Fruit fly (Drosophila melanogaster) whole organism, embryonic: ENCODE data around the gene ATP7.

Experiments
- Asciz ChIP-seq: fragments of 200-800 bp; sonication (Bioruptor generic); optimal IDR thresholded peaks from 2 replicates; lab custom pipeline; 2017; ENCODE audit warnings: missing biosample characterization, mild to moderate bottlenecking, missing genetic modification characterization, missing genetic modification reagents
- Bteb2 ChIP-seq: fragments of 200-800 bp; sonication (Bioruptor generic); optimal IDR thresholded peaks from 2 replicates; lab custom pipeline; 2016; ENCODE audit warnings: missing biosample characterization, missing genetic modification characterization
- CG11247 ChIP-seq: fragments of 200-800 bp; sonication (Bioruptor generic); IDR thresholded peaks from 2 replicates; pipeline ENCODE4 v1.3.6; 2022; ENCODE audit warnings: missing biosample characterization, missing genetic modification characterization
- CG12071 ChIP-seq: fragments of 200-800 bp; sonication (Bioruptor generic); optimal IDR thresholded peaks from 3 replicates; lab custom pipeline; 2018; ENCODE audit warnings: missing biosample characterization, mild to moderate bottlenecking, missing genetic modification characterization
- CG12104 ChIP-seq: fragments of 200-800 bp; sonication (Bioruptor generic); optimal IDR thresholded peaks from 3 replicates; lab custom pipeline; 2016; ENCODE audit warnings: missing biosample characterization, missing genetic modification characterization
- CG16779 ChIP-seq: fragments of 200-800 bp; sonication (Bioruptor generic); IDR thresholded peaks from 2 replicates; pipeline ENCODE4 v1.3.6; 2022; ENCODE audit warnings: missing biosample characterization, missing genetic modification characterization
- CG18476 ChIP-seq: fragments of 200-800 bp; sonication (Bioruptor generic); optimal IDR thresholded peaks from 2 replicates; lab custom pipeline; 2016; ENCODE audit warnings: missing biosample characterization, mild to moderate bottlenecking, missing genetic modification characterization
- CG4328 ChIP-seq: fragments of 200-800 bp; sonication (Bioruptor generic); optimal IDR thresholded peaks from 3 replicates; lab custom pipeline; 2017; ENCODE audit warnings: missing biosample characterization, missing genetic modification reagents, missing genetic modification characterization
- CG4404 ChIP-seq: fragments of 200-800 bp; sonication (Bioruptor generic); IDR thresholded peaks from 2 replicates; pipeline ENCODE4 v1.3.6; 2022; ENCODE audit warnings: missing biosample characterization, missing genetic modification characterization
- CG6683 ChIP-seq: fragments of 200-800 bp; sonication (Bioruptor generic); optimal IDR thresholded peaks from 2 replicates; lab custom pipeline; 2017; ENCODE audit warnings: missing biosample characterization, mild to moderate bottlenecking, missing genetic modification characterization, missing genetic modification reagents
- CG6813 ChIP-seq: fragments of 200-800 bp; sonication (Bioruptor generic); optimal IDR thresholded peaks from 2 replicates; lab custom pipeline; 2017; ENCODE audit warnings: missing biosample characterization, missing genetic modification characterization, mild to moderate bottlenecking, moderate library complexity, missing genetic modification reagents
- CG9932 ChIP-seq: fragments of 200-800 bp; sonication (Bioruptor generic); IDR thresholded peaks from 2 replicates; pipeline ENCODE4 v1.3.6; 2022; ENCODE audit warnings: missing biosample characterization, missing genetic modification characterization
- CHES-1-like ChIP-seq: fragments of 200-800 bp; sonication (Bioruptor generic); optimal IDR thresholded peaks from 2 replicates; lab custom pipeline; 2016; ENCODE audit warnings: missing biosample characterization, missing genetic modification characterization
- Chrac-16 ChIP-seq: fragments of 200-800 bp; sonication (Bioruptor generic); optimal IDR thresholded peaks from 3 replicates; lab custom pipeline; 2016; ENCODE audit warnings: missing biosample characterization, missing genetic modification characterization
- CrebB ChIP-seq: fragments of 200-800 bp; sonication (Bioruptor generic); optimal IDR thresholded peaks from 3 replicates; lab custom pipeline; 2018; ENCODE audit warnings: missing biosample characterization, mild to moderate bottlenecking, missing genetic modification characterization
- Dad ChIP-seq: fragments of 200-800 bp; sonication (Bioruptor generic); optimal IDR thresholded peaks from 3 replicates; lab custom pipeline; 2016; ENCODE audit warnings: missing biosample characterization, missing genetic modification characterization
- Dll ChIP-seq: fragments of 200-800 bp; sonication (Bioruptor generic); IDR thresholded peaks from 4 replicates; pipeline ENCODE4 v1.3.6; 2022; ENCODE audit warnings: missing biosample characterization, missing genetic modification characterization; ENCODE audit not compliant: partially characterized antibody
- HLH3B ChIP-seq: fragments of 200-800 bp; sonication (Bioruptor generic); IDR thresholded peaks from 2 replicates; pipeline ENCODE4 v1.3.6; 2022; ENCODE audit warnings: missing biosample characterization, missing genetic modification characterization
- HmgD ChIP-seq: fragments of 200-800 bp; sonication (Bioruptor generic); optimal IDR thresholded peaks from 3 replicates; lab custom pipeline; 2016; ENCODE audit warnings: missing biosample characterization, missing genetic modification characterization
- Lhr ChIP-seq: fragments of 200-800 bp; sonication (Bioruptor generic); optimal IDR thresholded peaks from 3 replicates; lab custom pipeline; 2017; ENCODE audit warnings: mild to moderate bottlenecking, missing biosample characterization, missing genetic modification reagents, missing genetic modification characterization
- MESR4 ChIP-seq: fragments of 200-800 bp; sonication (Bioruptor generic); optimal IDR thresholded peaks from 2 replicates; lab custom pipeline; 2018; ENCODE audit warnings: missing biosample characterization, mild to moderate bottlenecking, missing genetic modification characterization, moderate library complexity
- Rx ChIP-seq: fragments of 200-800 bp; sonication (Bioruptor generic); IDR thresholded peaks from 2 replicates; pipeline ENCODE4 v1.3.6; 2022; ENCODE audit warnings: missing biosample characterization, missing genetic modification characterization
- Scr ChIP-seq: fragments of 200-800 bp; sonication (Bioruptor generic); IDR thresholded peaks from 2 replicates; pipeline ENCODE4 v1.3.6; 2022; ENCODE audit warnings: missing biosample characterization, missing genetic modification characterization; ENCODE audit not compliant: partially characterized antibody
- Ssrp ChIP-seq: fragments of 200-800 bp; sonication (Bioruptor generic); optimal IDR thresholded peaks from 2 replicates; lab custom pipeline; 2018; ENCODE audit warnings: missing biosample characterization, mild to moderate bottlenecking, missing genetic modification characterization, moderate library complexity
- Taf1 ChIP-seq: fragments of 200-800 bp; sonication (Bioruptor generic); IDR thresholded peaks from 2 replicates; pipeline ENCODE4 v1.3.6; 2022; ENCODE audit warnings: missing biosample characterization, missing genetic modification characterization
- YL-1 ChIP-seq: fragments of 200-800 bp; sonication (Bioruptor generic); optimal IDR thresholded peaks from 3 replicates; lab custom pipeline; 2017; ENCODE audit warnings: missing biosample characterization, mild to moderate bottlenecking, missing genetic modification characterization
- ap ChIP-seq: fragments of 200-800 bp; sonication (Bioruptor generic); IDR thresholded peaks from 2 replicates; pipeline ENCODE4 v1.3.6; 2022; ENCODE audit warnings: missing biosample characterization, missing genetic modification characterization
- az2 ChIP-seq: fragments of 200-800 bp; sonication (Bioruptor generic); optimal IDR thresholded peaks from 3 replicates; lab custom pipeline; 2016; ENCODE audit warnings: missing biosample characterization, missing genetic modification characterization
- chif ChIP-seq, 2 experiments: fragments of 200-800 bp; sonication (Bioruptor generic); optimal IDR thresholded peaks; 3 replicates each; lab custom pipeline; 2016; ENCODE audit warnings: missing biosample characterization in 2 of 2, missing genetic modification characterization in 2 of 2
- cwo ChIP-seq: fragments of 200-800 bp; sonication (Bioruptor generic); optimal IDR thresholded peaks from 3 replicates; lab custom pipeline; 2017; ENCODE audit warnings: missing biosample characterization, missing genetic modification characterization, mild to moderate bottlenecking, moderate library complexity, missing genetic modification reagents
- dan ChIP-seq: fragments of 200-800 bp; sonication (Bioruptor generic); IDR thresholded peaks from 2 replicates; pipeline ENCODE4 v1.3.6; 2022; ENCODE audit warnings: missing biosample characterization, missing genetic modification characterization
- danr ChIP-seq: fragments of 200-800 bp; sonication (Bioruptor generic); IDR thresholded peaks from 2 replicates; pipeline ENCODE4 v1.3.6; 2022; ENCODE audit warnings: missing biosample characterization, missing genetic modification characterization
- exex ChIP-seq: fragments of 200-800 bp; sonication (Bioruptor generic); optimal IDR thresholded peaks from 4 replicates; lab custom pipeline; 2018; ENCODE audit warnings: missing biosample characterization, mild to moderate bottlenecking, missing genetic modification characterization, moderate library complexity
- fd64A ChIP-seq: fragments of 200-800 bp; sonication (Bioruptor generic); optimal IDR thresholded peaks from 3 replicates; lab custom pipeline; 2018; ENCODE audit warnings: missing biosample characterization, mild to moderate bottlenecking, missing genetic modification characterization
- gsb ChIP-seq: fragments of 200-800 bp; sonication (Bioruptor generic); IDR thresholded peaks from 2 replicates; pipeline ENCODE4 v1.3.6; 2022; ENCODE audit warnings: missing biosample characterization, missing genetic modification characterization
- insv ChIP-seq, 2 experiments: fragments of 200-800 bp; sonication (Bioruptor generic); optimal IDR thresholded peaks; 3 replicates each; lab custom pipeline; 2016 to 2018; ENCODE audit warnings: missing biosample characterization in 2 of 2, missing genetic modification characterization in 2 of 2
- kah ChIP-seq: fragments of 200-800 bp; sonication (Bioruptor generic); optimal IDR thresholded peaks from 2 replicates; lab custom pipeline; 2018; ENCODE audit warnings: missing biosample characterization, mild to moderate bottlenecking, missing genetic modification characterization
- kni ChIP-seq: fragments of 200-800 bp; sonication (Bioruptor generic); optimal IDR thresholded peaks from 3 replicates; lab custom pipeline; 2017; ENCODE audit warnings: mild to moderate bottlenecking, missing biosample characterization, missing genetic modification reagents, missing genetic modification characterization
- lbe ChIP-seq: fragments of 200-800 bp; sonication (Bioruptor generic); optimal IDR thresholded peaks from 2 replicates; lab custom pipeline; 2016; ENCODE audit warnings: missing biosample characterization, mild to moderate bottlenecking, missing genetic modification characterization
- lmd ChIP-seq: fragments of 200-800 bp; sonication (Bioruptor generic); IDR thresholded peaks from 2 replicates; pipeline ENCODE4 v1.3.6; 2022; ENCODE audit warnings: missing biosample characterization, missing genetic modification characterization
- maf-S ChIP-seq: fragments of 200-800 bp; sonication (Bioruptor generic); optimal IDR thresholded peaks from 2 replicates; lab custom pipeline; 2016; ENCODE audit warnings: missing biosample characterization, missing genetic modification characterization
- phol ChIP-seq: fragments of 200-800 bp; sonication (Bioruptor generic); optimal IDR thresholded peaks from 3 replicates; lab custom pipeline; 2018; ENCODE audit warnings: missing biosample characterization, mild to moderate bottlenecking, missing genetic modification characterization, moderate library complexity
- pita ChIP-seq: fragments of 200-800 bp; sonication (Bioruptor generic); optimal IDR thresholded peaks from 2 replicates; lab custom pipeline; 2017; ENCODE audit warnings: missing biosample characterization, mild to moderate bottlenecking, missing genetic modification characterization
- psq ChIP-seq: fragments of 200-800 bp; sonication (Bioruptor generic); optimal IDR thresholded peaks from 2 replicates; lab custom pipeline; 2017; ENCODE audit warnings: missing biosample characterization, missing genetic modification characterization
- rib ChIP-seq: fragments of 200-800 bp; sonication (Bioruptor generic); IDR thresholded peaks from 2 replicates; pipeline ENCODE4 v1.3.6; 2022; ENCODE audit warnings: missing biosample characterization, missing genetic modification characterization
- scrt ChIP-seq: fragments of 200-800 bp; sonication (Bioruptor generic); optimal IDR thresholded peaks from 2 replicates; lab custom pipeline; 2018; ENCODE audit warnings: missing biosample characterization, mild to moderate bottlenecking, missing genetic modification characterization, moderate library complexity
- sim ChIP-seq: fragments of 200-800 bp; sonication (Bioruptor generic); IDR thresholded peaks from 2 replicates; pipeline ENCODE4 v1.3.6; 2022; ENCODE audit warnings: missing biosample characterization, missing genetic modification characterization
- slp2 ChIP-seq: fragments of 200-800 bp; sonication (Bioruptor generic); optimal IDR thresholded peaks from 2 replicates; lab custom pipeline; 2016; ENCODE audit warnings: missing biosample characterization, missing genetic modification characterization
- ssp ChIP-seq: fragments of 200-800 bp; sonication (Bioruptor generic); IDR thresholded peaks from 2 replicates; pipeline ENCODE4 v1.3.6; 2022; ENCODE audit warnings: missing biosample characterization, missing genetic modification characterization
- yki ChIP-seq: fragments of >200 bp; optimal IDR thresholded peaks from 3 replicates; lab custom pipeline; 2018
- zfh2 ChIP-seq: fragments of 200-800 bp; sonication (Bioruptor generic); optimal IDR thresholded peaks from 2 replicates; lab custom pipeline; 2016; ENCODE audit warnings: missing biosample characterization, missing genetic modification characterization

Gene ATP7

DNA sequence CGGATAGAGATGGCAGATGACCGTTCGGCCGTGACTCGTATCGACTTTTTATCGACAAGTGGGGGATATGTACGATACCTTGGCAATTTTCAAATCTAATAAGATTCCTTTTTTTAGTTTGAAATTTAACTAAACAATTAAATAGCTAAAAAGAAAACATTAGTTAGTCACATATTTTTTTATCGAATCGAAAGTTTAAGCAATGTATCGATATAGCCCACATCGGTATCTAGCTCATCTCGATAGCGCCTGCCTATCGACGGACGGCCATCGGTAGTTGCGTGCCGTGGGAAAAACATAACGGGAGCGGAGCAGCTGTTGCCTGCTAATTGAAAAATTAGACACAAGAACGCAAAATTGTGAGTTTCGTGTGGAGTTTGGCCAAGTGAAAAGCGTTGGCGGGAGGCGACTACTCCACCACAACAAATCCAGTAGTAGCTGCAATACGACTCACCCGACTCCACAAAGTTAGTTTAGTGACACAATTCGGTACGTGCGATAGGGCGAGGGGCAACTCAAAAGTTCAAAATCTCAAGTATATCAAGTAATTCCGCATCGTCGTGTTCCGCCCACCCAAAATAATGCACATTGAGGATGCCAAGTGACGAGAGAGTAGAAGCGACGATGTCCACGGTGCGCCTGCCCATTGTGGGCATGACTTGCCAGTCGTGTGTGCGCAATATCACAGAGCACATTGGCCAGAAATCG, at the start of gene ATP7, which contains the start of gene CG10347 (continued):
- TF ChIP-seq HLH3B = no peak
- no peak for TF ChIP-seq Ssrp (tag; lab: Kevin White, UChicago)
- peak; percentile 20 for TF ChIP-seq zfh2 (GFP tag; lab: Kevin White, UChicago)
- no peak for TF ChIP-seq CG4404 (GFP tag; lab: Robert Waterston, UW)
- peak; percentile 46 for TF ChIP-seq YL-1 (GFP tag; lab: Kevin White, UChicago)
- peak; percentile 22 for TF ChIP-seq lbe (GFP tag; lab: Kevin White, UChicago)
- TF ChIP-seq scrt (GFP tag; lab: Kevin White, UChicago) = no peak
- TF ChIP-seq psq (GFP tag; lab: Kevin White, UChicago) = no peak
- TF ChIP-seq fd64A = no peak
- TF ChIP-seq CG9932 (GFP tag; lab: Robert Waterston, UW) = peak; percentile 45
- no peak for TF ChIP-seq kni (GFP tag; lab: Kevin White, UChicago)
- no peak for TF ChIP-seq kah
- TF ChIP-seq dan = no peak
- TF ChIP-seq Bteb2 = peak; percentile 13
- peak; percentile 97 for TF ChIP-seq Dll (GFP tag; lab: Robert Waterston, UW)
- peak; percentile 7 for TF ChIP-seq CG12104 (GFP tag; lab: Kevin White, UChicago)
- TF ChIP-seq CrebB = no peak
- no peak for TF ChIP-seq CG12071
- TF ChIP-seq rib (GFP tag; lab: Robert Waterston, UW) = no peak
- TF ChIP-seq exex = peak; percentile 16
- TF ChIP-seq phol = peak; percentile 38
- peak; percentile 26 for TF ChIP-seq CHES-1-like (GFP tag; lab: Kevin White, UChicago)
- TF ChIP-seq Chrac-16 = no peak
- TF ChIP-seq lmd = no peak
- peak; percentile 13 for TF ChIP-seq az2 (GFP tag; lab: Kevin White, UChicago)
- TF ChIP-seq MESR4 = peak; percentile 74
- TF ChIP-seq ap (GFP tag; lab: Robert Waterston, UW) = no peak
- TF ChIP-seq CG6813 (GFP tag; lab: Kevin White, UChicago) = no peak
- TF ChIP-seq Lhr (GFP tag; lab: Kevin White, UChicago) = no peak
- no peak for TF ChIP-seq HmgD
- no peak for TF ChIP-seq gsb (GFP tag; lab: Robert Waterston, UW)
- TF ChIP-seq chif (GFP tag; optimal IDR thresholded peaks at IDR 0.05; lab: Kevin White, UChicago) = no peak
- TF ChIP-seq sim (GFP tag; lab: Robert Waterston, UW) = no peak
- no peak for TF ChIP-seq yki (lab: Kevin White, UChicago)
- TF ChIP-seq insv (GFP tag; optimal IDR thresholded peaks at IDR 0.05; lab: Kevin White, UChicago) = peak in 1 of 2 experiments; percentile 8
- peak; percentile 17 for TF ChIP-seq CG4328
- TF ChIP-seq slp2 = no peak
- TF ChIP-seq danr = no peak
- no peak for TF ChIP-seq cwo
- TF ChIP-seq Dad = no peak
- TF ChIP-seq CG6683 = no peak
- no peak for TF ChIP-seq Taf1 (GFP tag; lab: Robert Waterston, UW)
- TF ChIP-seq CG18476 (GFP tag; lab: Kevin White, UChicago) = peak; percentile 98
- TF ChIP-seq Scr (GFP tag; lab: Robert Waterston, UW) = peak; percentile 94
- no peak for TF ChIP-seq Asciz (GFP tag; lab: Kevin White, UChicago)
- no peak for TF ChIP-seq CG11247 (GFP tag; lab: Robert Waterston, UW)
- TF ChIP-seq CG16779 = no peak
- no peak for TF ChIP-seq pita (GFP tag; lab: Kevin White, UChicago)
- no peak for TF ChIP-seq Rx
- TF ChIP-seq maf-S (GFP tag; lab: Kevin White, UChicago) = no peak
- no peak for TF ChIP-seq ssp (GFP tag; lab: Robert Waterston, UW)
